Worm (Caenorhabditis elegans): ENCODE results near the gene ZK899.7.
A peak's percentile ranks its signal among the peaks of the same experiment; 100 is the strongest.

ZK899.7 gene

ce11 chrX:9409114-9409513 lies 40.1 kb downstream of the ZK899.7 start:
- TF ChIP-seq ceh-44 (GFP tag; IDR thresholded peaks at IDR 0.05): no peak
- peak; percentile 44 for TF ChIP-seq hlh-30 (tag; optimal IDR thresholded peaks at IDR 0.05; ENCODE audit: insufficient read depth)
- no peak for TF ChIP-seq php-3 (GFP tag; IDR thresholded peaks at IDR 0.05)
- TF ChIP-seq unc-62 (GFP tag; optimal IDR thresholded peaks at IDR 0.05 in 1 of 2): peak in 1 of 2 experiments; percentile 33
- TF ChIP-seq unc-62 (tag; optimal IDR thresholded peaks at IDR 0.05): no peak
- TF ChIP-seq nhr-6 (tag; optimal IDR thresholded peaks at IDR 0.05): no peak
- no peak for TF ChIP-seq pha-4 (GFP tag; IDR thresholded peaks at IDR 0.05)
- TF ChIP-seq pha-4 (tag; optimal IDR thresholded peaks at IDR 0.05): no peak
- peak; percentile 38 for TF ChIP-seq aha-1 (tag)

- no peak for TF ChIP-seq ceh-32 (tag; optimal IDR thresholded peaks at IDR 0.05; ENCODE audit: poor library complexity)
- no peak for TF ChIP-seq mxl-2 (GFP tag; conservative IDR thresholded peaks at IDR 0.05)
- TF ChIP-seq dmd-8 (GFP tag; IDR thresholded peaks at IDR 0.05): no peak
- TF ChIP-seq nhr-6 (tag; optimal IDR thresholded peaks at IDR 0.05): no peak
- TF ChIP-seq fkh-10 (GFP tag; optimal IDR thresholded peaks at IDR 0.05): no peak
- no peak for TF ChIP-seq zag-1 (tag; optimal IDR thresholded peaks at IDR 0.05)
- no peak for TF ChIP-seq madf-9 (GFP tag; conservative IDR thresholded peaks at IDR 0.05)
- TF ChIP-seq Y48G9A.11 (GFP tag; IDR thresholded peaks at IDR 0.05): no peak
Measured at ce11 chrX:9405922-9406321, 43.3 kb downstream of the ZK899.7 start.

- no peak for TF ChIP-seq ceh-44 (GFP tag; IDR thresholded peaks at IDR 0.05)
- peak; percentile 2 for TF ChIP-seq hlh-11 (tag; optimal IDR thresholded peaks at IDR 0.05)
- peak in 1 of 2 experiments; percentile 80 for TF ChIP-seq unc-62 (GFP tag; optimal IDR thresholded peaks at IDR 0.05 in 1 of 2)
- TF ChIP-seq unc-62 (tag; optimal IDR thresholded peaks at IDR 0.05): no peak
- TF ChIP-seq nhr-28 (tag; optimal IDR thresholded peaks at IDR 0.05): peak; percentile 63
- no peak for TF ChIP-seq lin-29 (GFP tag; IDR thresholded peaks at IDR 0.05)
- no peak for TF ChIP-seq spr-3 (GFP tag; optimal IDR thresholded peaks at IDR 0.05)
- no peak for TF ChIP-seq pqm-1 (tag; optimal IDR thresholded peaks at IDR 0.05)
- TF ChIP-seq aha-1 (tag): peak; percentile 79
- TF ChIP-seq fkh-10 (GFP tag; optimal IDR thresholded peaks at IDR 0.05): no peak
- no peak for TF ChIP-seq ztf-7 (tag; optimal IDR thresholded peaks at IDR 0.05)
- peak; percentile 20 for TF ChIP-seq hlh-30 (tag; optimal IDR thresholded peaks at IDR 0.05; ENCODE audit: insufficient read depth)
- TF ChIP-seq set-16 (GFP tag; IDR thresholded peaks at IDR 0.05): no peak
- TF ChIP-seq nhr-25 (tag; optimal IDR thresholded peaks at IDR 0.05; ENCODE audit: borderline replicate concordance, insufficient read depth): peak; percentile 88
- TF ChIP-seq egl-27 (tag; optimal IDR thresholded peaks at IDR 0.05): no peak
- no peak for TF ChIP-seq ceh-62 (tag; optimal IDR thresholded peaks at IDR 0.05)
- TF ChIP-seq mep-1 (tag; optimal IDR thresholded peaks at IDR 0.05): peak; percentile 30
Measured at ce11 chrX:9403622-9404255, 45.5 kb downstream of the ZK899.7 start.

- no peak for TF ChIP-seq ceh-44 (GFP tag; IDR thresholded peaks at IDR 0.05)
- no peak for TF ChIP-seq zip-2 (tag; optimal IDR thresholded peaks at IDR 0.05)
- TF ChIP-seq ceh-20 (GFP tag; IDR thresholded peaks at IDR 0.05): no peak
- TF ChIP-seq ceh-28 (tag; optimal IDR thresholded peaks at IDR 0.05): no peak
Measured at ce11 chrX:9402464-9402863, 46.8 kb downstream of the ZK899.7 start.

ce11 chrX:9401963-9402362 lies 47.3 kb downstream of the ZK899.7 start:
- TF ChIP-seq ztf-7 (tag; optimal IDR thresholded peaks at IDR 0.05): no peak
- no peak for TF ChIP-seq lin-39 (tag; optimal IDR thresholded peaks at IDR 0.05)
- TF ChIP-seq hlh-11 (tag; optimal IDR thresholded peaks at IDR 0.05): no peak
- no peak for TF ChIP-seq mep-1 (tag; optimal IDR thresholded peaks at IDR 0.05)
- TF ChIP-seq T20F7.1 (GFP tag; optimal IDR thresholded peaks at IDR 0.05): no peak
- TF ChIP-seq hlh-30 (tag; optimal IDR thresholded peaks at IDR 0.05; ENCODE audit: insufficient read depth): peak; percentile 32
- no peak for TF ChIP-seq nhr-237 (tag; optimal IDR thresholded peaks at IDR 0.05)
- no peak for TF ChIP-seq dpl-1 (GFP tag; optimal IDR thresholded peaks at IDR 0.05)
- TF ChIP-seq D1046.2 (GFP tag; IDR thresholded peaks at IDR 0.05): no peak
- TF ChIP-seq mxl-3 (GFP tag; optimal IDR thresholded peaks at IDR 0.05): peak; percentile 18
- peak; percentile 7 for TF ChIP-seq nhr-28 (tag; optimal IDR thresholded peaks at IDR 0.05)
- TF ChIP-seq ZK337.2 (GFP tag; IDR thresholded peaks at IDR 0.05): no peak
- TF ChIP-seq ceh-44 (GFP tag; IDR thresholded peaks at IDR 0.05): no peak
- no peak for TF ChIP-seq ztf-11 (tag; optimal IDR thresholded peaks at IDR 0.05)
- TF ChIP-seq dve-1 (tag; optimal IDR thresholded peaks at IDR 0.05; ENCODE audit: insufficient read depth): no peak
- TF ChIP-seq hif-1 (tag; optimal IDR thresholded peaks at IDR 0.05): no peak
- no peak for TF ChIP-seq Y75B8A.6 (GFP tag; IDR thresholded peaks at IDR 0.05)
- TF ChIP-seq nhr-25 (tag; optimal IDR thresholded peaks at IDR 0.05; ENCODE audit: borderline replicate concordance, insufficient read depth): peak; percentile 66
- peak in 1 of 2 experiments; percentile 55 for TF ChIP-seq mdl-1 (tag; optimal IDR thresholded peaks at IDR 0.05)
